Fruit fly (Drosophila melanogaster): ENCODE measurements around the gene Gale.

The Gale gene

DNA sequence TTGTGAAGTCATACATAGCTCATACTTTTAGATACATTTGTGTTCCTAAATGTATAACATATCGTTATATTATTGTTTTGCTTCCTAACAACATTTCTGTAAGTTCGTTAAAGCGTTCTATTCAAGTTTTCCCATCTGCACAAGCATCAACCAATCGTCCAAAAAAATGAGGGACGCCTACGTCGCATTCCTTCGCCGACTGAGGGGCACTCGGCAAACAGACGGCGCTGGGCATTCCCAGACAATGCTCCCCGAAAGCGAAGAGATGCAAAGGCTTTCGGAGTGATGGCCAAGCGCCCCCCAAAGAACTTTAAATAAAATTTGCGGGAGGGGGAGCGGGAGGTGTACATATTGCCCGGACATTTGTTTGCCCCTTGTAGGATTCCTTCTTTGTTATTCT is 37.6 kb upstream of the Gale start:
- TF ChIP-seq insv (optimal IDR thresholded peaks at IDR 0.05): no peak

dm6 chr3L:611639-612611 is 36.4 kb upstream of the Gale start:
- TF ChIP-seq Sin3A (optimal IDR thresholded peaks at IDR 0.05) (no peak), h (optimal IDR thresholded peaks at IDR 0.05) (no peak), psq (optimal IDR thresholded peaks at IDR 0.05) (no peak), Myc (optimal IDR thresholded peaks at IDR 0.05) (no peak), insv (optimal IDR thresholded peaks at IDR 0.05) (no peak), ttk (optimal IDR thresholded peaks at IDR 0.05) (no peak)

dm6 chr3L:613578-614300 is 34.6 kb upstream of the Gale start:
- TF ChIP-seq h (optimal IDR thresholded peaks at IDR 0.05): no peak
- TF ChIP-seq insv (optimal IDR thresholded peaks at IDR 0.05): no peak
- TF ChIP-seq Myc (optimal IDR thresholded peaks at IDR 0.05): no peak
- no peak for TF ChIP-seq psq (optimal IDR thresholded peaks at IDR 0.05)
- TF ChIP-seq ttk (optimal IDR thresholded peaks at IDR 0.05): no peak
- no peak for TF ChIP-seq Sin3A (optimal IDR thresholded peaks at IDR 0.05)

DNA sequence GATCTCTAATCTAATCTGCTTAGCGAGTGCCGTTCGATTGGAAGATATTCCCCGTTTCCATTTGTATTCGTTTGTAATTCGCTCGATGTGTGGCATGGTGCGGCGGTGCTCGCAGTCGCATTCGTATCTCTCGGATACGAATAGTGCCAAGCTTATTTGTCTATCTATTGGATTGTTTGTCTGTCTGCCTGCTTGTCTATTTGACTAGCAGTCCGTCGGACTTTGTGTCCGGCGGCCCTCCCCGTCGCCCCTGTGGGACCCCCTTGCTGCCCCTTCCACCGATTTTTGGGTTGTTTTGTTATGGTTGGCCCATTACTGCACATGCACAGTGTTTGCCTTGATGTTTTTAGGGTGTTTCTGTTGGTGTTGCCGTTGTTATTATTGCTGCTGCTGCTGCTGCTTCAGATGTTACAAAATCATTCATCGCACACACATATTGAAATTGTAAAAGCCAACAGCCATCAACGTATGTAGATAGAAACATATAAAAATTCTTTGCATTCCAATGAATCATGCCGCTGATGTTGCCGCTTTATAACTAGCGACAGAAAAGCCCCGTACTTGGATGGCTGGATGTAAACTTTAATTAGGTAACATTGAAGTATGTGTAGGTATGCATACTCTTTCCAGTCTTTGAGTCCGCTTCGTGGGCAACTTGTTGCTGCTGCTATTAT is 33.5 kb upstream of the Gale start:
- TF ChIP-seq psq (optimal IDR thresholded peaks at IDR 0.05) (no peak), insv (optimal IDR thresholded peaks at IDR 0.05) (no peak), Myc (optimal IDR thresholded peaks at IDR 0.05) (no peak), h (optimal IDR thresholded peaks at IDR 0.05) (no peak), ttk (optimal IDR thresholded peaks at IDR 0.05) (no peak), Sin3A (optimal IDR thresholded peaks at IDR 0.05) (no peak)

dm6 chr3L:615425-616046 is 32.8 kb upstream of the Gale start:
- no peak for TF ChIP-seq Sin3A (optimal IDR thresholded peaks at IDR 0.05)
- no peak for TF ChIP-seq h (optimal IDR thresholded peaks at IDR 0.05)
- TF ChIP-seq ttk (optimal IDR thresholded peaks at IDR 0.05): no peak
- no peak for TF ChIP-seq Myc (optimal IDR thresholded peaks at IDR 0.05)
- TF ChIP-seq psq (optimal IDR thresholded peaks at IDR 0.05): no peak
- TF ChIP-seq insv (optimal IDR thresholded peaks at IDR 0.05): no peak

dm6 chr3L:616099-616481 is 32.3 kb upstream of the Gale start:
- TF ChIP-seq Sin3A (optimal IDR thresholded peaks at IDR 0.05) (no peak), insv (optimal IDR thresholded peaks at IDR 0.05) (no peak), psq (optimal IDR thresholded peaks at IDR 0.05) (no peak), h (optimal IDR thresholded peaks at IDR 0.05) (no peak), ttk (optimal IDR thresholded peaks at IDR 0.05) (no peak), Myc (optimal IDR thresholded peaks at IDR 0.05) (no peak)

DNA sequence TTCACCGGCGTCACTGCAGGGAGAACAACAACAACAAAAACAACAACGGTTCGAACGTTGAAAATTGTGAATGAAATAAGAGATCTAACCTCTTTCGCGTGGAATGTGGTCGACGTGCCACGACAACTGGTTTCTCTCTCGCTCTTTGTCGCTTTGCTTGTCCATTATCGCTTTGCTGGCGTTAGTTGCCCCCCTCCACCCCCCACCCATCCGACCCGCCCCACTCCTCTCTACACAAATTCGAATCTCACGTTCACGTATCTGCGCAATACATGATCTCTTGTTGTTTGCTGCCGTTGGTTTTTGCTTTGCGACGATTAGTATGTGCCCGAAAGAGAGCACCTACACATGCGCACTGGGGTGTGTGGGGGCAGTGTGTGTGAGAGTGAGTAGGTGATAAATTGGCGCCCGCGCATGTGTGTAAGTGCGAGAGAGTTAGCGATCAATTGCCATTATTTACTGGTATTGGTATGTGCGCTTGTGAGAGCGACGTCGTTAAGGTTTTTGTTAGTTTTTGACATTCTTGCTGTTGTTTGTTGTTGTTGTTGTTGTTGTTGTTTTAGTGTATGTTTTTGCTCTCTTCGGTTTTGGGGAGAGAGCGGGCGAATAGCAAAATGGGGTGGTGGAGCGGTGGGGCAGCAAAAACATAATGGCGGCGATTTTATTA is 31.7 kb upstream of the Gale start:
- TF ChIP-seq Sin3A (optimal IDR thresholded peaks at IDR 0.05) (no peak), ttk (optimal IDR thresholded peaks at IDR 0.05) (no peak), psq (optimal IDR thresholded peaks at IDR 0.05) (no peak), h (optimal IDR thresholded peaks at IDR 0.05) (no peak), Myc (optimal IDR thresholded peaks at IDR 0.05) (no peak), insv (optimal IDR thresholded peaks at IDR 0.05) (no peak)

- no peak for TF ChIP-seq psq (optimal IDR thresholded peaks at IDR 0.05)
- no peak for TF ChIP-seq ttk (optimal IDR thresholded peaks at IDR 0.05)
- TF ChIP-seq Sin3A (optimal IDR thresholded peaks at IDR 0.05): no peak
- TF ChIP-seq h (optimal IDR thresholded peaks at IDR 0.05): no peak
- no peak for TF ChIP-seq Myc (optimal IDR thresholded peaks at IDR 0.05)
- TF ChIP-seq insv (optimal IDR thresholded peaks at IDR 0.05): no peak
Measured at dm6 chr3L:617926-618325, 30.4 kb upstream of the Gale start.

DNA sequence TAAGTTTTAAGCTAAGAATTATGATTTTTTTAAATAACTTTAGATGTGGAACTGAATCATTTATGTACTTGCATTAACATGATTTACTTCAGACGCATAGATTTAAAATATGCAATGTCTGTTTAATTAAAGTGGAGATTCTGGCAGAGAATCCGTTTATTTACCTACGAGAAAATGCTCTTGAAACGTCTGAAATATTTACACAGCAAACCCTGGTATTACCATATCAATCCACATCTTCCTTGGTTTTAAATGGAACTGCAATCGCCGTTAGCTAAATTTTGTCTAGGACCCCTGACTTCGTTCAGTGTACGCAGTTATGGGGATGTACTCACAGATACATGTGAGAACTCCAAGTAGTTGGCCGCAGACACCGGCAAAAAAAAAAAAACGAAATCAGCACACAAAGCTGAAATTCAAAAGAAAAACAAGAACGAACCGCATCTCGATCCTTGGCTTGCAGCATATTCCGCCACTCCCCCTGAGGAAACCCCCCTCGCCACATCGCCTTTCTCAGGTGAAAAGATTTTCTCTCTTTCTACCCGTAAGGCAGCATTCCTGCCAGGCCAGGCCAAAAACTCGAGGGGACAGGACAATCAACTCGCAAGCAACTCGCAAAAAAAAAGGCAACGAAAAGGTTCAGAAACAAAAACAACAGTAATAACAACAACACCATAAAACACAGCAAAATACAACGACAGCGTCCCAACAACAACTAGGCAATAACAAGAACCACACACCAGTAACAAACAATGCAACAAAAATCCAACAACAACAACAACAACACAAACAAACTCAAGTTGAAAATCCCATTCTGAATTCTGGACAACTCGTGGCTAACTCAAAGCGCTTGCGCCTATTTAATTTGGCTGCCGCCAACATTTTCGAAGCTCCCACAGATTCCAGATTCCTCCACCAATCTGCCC is 29.7 kb upstream of the Gale start:
- TF ChIP-seq psq (optimal IDR thresholded peaks at IDR 0.05) (no peak), Sin3A (optimal IDR thresholded peaks at IDR 0.05) (no peak), ttk (optimal IDR thresholded peaks at IDR 0.05) (no peak), Myc (optimal IDR thresholded peaks at IDR 0.05) (no peak), insv (optimal IDR thresholded peaks at IDR 0.05) (no peak), h (optimal IDR thresholded peaks at IDR 0.05) (no peak)

All from Kc167 (cell line).